Worm (Caenorhabditis elegans): Measurements from ENCODE around the gene F36F12.7.
"Not testable (repeated sequence)": the region's sequence is repeated elsewhere in the genome, so short reads cannot be mapped to it uniquely, and the experiment has no call there.

F36F12.7 gene

ce11 chrV:2126996-2127585 is 28.0 kb downstream of the F36F12.7 start, which contains the start of gene ldp-1:
ldp-1 (plus strand) TSS chrV:2127535.
- TF ChIP-seq unc-62 (GFP tag; optimal IDR thresholded peaks at IDR 0.05) = no peak

- no peak for TF ChIP-seq unc-62 (GFP tag; optimal IDR thresholded peaks at IDR 0.05)
These were observed 33.5 kb downstream of the F36F12.7 start for ce11 chrV:2132675-2133074.

- no peak for TF ChIP-seq unc-62 (GFP tag; optimal IDR thresholded peaks at IDR 0.05)
These were observed 34.4 kb downstream of the F36F12.7 start for ce11 chrV:2133512-2133911.

- TF ChIP-seq unc-62 (GFP tag; optimal IDR thresholded peaks at IDR 0.05) = no peak
These were observed 35.2 kb downstream of the F36F12.7 start for ce11 chrV:2134340-2134739.

- TF ChIP-seq unc-62 (GFP tag; optimal IDR thresholded peaks at IDR 0.05) = no peak
These were observed 36.2 kb downstream of the F36F12.7 start for ce11 chrV:2135323-2135722.

- TF ChIP-seq unc-62 (GFP tag; optimal IDR thresholded peaks at IDR 0.05) = no peak
These were observed 37.9 kb downstream of the F36F12.7 start for ce11 chrV:2137010-2137409.

ce11 chrV:2138287-2138686 is 39.1 kb downstream of the F36F12.7 start:
- no peak for TF ChIP-seq unc-62 (GFP tag; optimal IDR thresholded peaks at IDR 0.05)

- TF ChIP-seq unc-62 (GFP tag; optimal IDR thresholded peaks at IDR 0.05) = no peak
These were observed 40.8 kb downstream of the F36F12.7 start, which contains the start of gene F22F7.7 for ce11 chrV:2139918-2140317. F22F7.7 (minus strand) TSS chrV:2140042.

ce11 chrV:2144408-2144807 is 45.3 kb downstream of the F36F12.7 start, which contains the start of gene F22F7.12:
F22F7.12 (minus strand) TSS chrV:2144508.
- TF ChIP-seq unc-62 (GFP tag; optimal IDR thresholded peaks at IDR 0.05) = not testable (repeated sequence)

ce11 chrV:2146044-2146443 is 46.9 kb downstream of the F36F12.7 start, which contains the start of gene str-52:
str-52 (minus strand) TSS chrV:2146144.
- TF ChIP-seq unc-62 (GFP tag; optimal IDR thresholded peaks at IDR 0.05) = no peak

ce11 chrV:2146795-2147194 is 47.7 kb downstream of the F36F12.7 start, which contains the start of gene srbc-20:
srbc-20 (plus strand) TSS chrV:2147095.
- no peak for TF ChIP-seq unc-62 (GFP tag; optimal IDR thresholded peaks at IDR 0.05)

- no peak for TF ChIP-seq unc-62 (GFP tag; optimal IDR thresholded peaks at IDR 0.05)
These were observed 50.3 kb downstream of the F36F12.7 start, which contains the start of gene C45H4.21 for ce11 chrV:2149432-2149831. C45H4.21 (minus strand) TSS chrV:2149532.

Measured in whole organism, dauer.